Fruit fly (Drosophila melanogaster): ENCODE measurements around the gene CG44037.

DNA sequence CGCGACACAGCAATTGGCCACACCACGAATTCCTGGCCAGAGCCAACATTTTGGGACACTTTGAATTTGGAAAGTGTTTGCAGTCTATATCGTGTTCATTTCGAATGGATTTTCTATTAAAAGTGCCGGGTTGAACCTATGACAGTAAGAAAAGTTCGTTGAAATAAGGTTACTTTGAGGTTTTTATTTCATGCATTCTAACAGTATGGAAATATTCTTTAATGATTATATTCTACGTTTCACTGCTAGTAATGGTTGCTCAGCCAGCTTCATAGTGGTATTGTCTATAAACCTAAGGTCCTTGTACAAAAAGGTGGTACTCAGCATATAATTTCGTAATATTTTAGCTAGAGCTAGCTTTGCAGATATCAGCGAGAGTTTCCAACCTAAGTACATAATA, 25.9 kb upstream of the CG44037 start, which contains the start of gene Pglym87:
- TF ChIP-seq rgr (GFP tag; optimal IDR thresholded peaks at IDR 0.05) (no peak), Myc (optimal IDR thresholded peaks at IDR 0.05) (no peak), psq (GFP tag; optimal IDR thresholded peaks at IDR 0.05) (no peak), dsf (GFP tag; optimal IDR thresholded peaks at IDR 0.05; ENCODE audit: borderline replicate concordance) (no peak), CG32264 (GFP tag; optimal IDR thresholded peaks at IDR 0.05) (no peak), woc (GFP tag; optimal IDR thresholded peaks at IDR 0.05) (no peak), usp (GFP tag; optimal IDR thresholded peaks at IDR 0.05) (no peak), Jra (GFP tag; optimal IDR thresholded peaks at IDR 0.05) (no peak), ey (GFP tag; optimal IDR thresholded peaks at IDR 0.05) (no peak), Abd-B (GFP tag; optimal IDR thresholded peaks at IDR 0.05) (no peak)
